Fruit fly (Drosophila melanogaster): ENCODE measurements around the gene CG32638.

The CG32638 gene

DNA sequence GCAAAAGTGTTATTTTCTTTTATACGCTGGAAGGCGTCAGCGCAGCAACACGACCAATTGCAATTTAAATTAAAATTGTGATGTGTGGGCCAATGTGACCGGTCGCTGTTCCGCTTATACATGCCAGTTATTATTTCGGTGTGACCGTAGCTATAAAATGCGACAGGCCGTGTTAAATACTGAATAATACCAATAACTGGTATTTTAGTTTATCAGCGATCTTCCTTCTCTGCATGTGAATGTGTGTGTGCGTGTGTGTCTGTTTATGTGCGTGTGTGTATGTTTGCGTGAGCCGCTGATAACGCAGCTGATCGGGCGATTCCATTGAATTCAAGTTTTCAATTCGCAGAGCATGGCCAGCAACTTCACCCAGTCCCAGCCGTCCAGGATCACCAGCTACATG is at the start of gene CG32638, which contains the start of the genes CG15717 and MFS10 (continued):
- TF ChIP-seq CG34376 (GFP tag; optimal IDR thresholded peaks at IDR 0.05) (no peak), Atf6 (GFP tag; IDR thresholded peaks at IDR 0.05) (no peak), YL-1 (GFP tag; optimal IDR thresholded peaks at IDR 0.05) (peak; percentile 9), Hr39 (optimal IDR thresholded peaks at IDR 0.05) (no peak), lilli (GFP tag; optimal IDR thresholded peaks at IDR 0.05) (peak; percentile 17), Nf-YB (GFP tag; optimal IDR thresholded peaks at IDR 0.05) (no peak), CG11247 (GFP tag; IDR thresholded peaks at IDR 0.05) (no peak), da (GFP tag; optimal IDR thresholded peaks at IDR 0.05) (no peak), NfI (GFP tag; optimal IDR thresholded peaks at IDR 0.05) (peak; percentile 27), CG18764 (GFP tag; optimal IDR thresholded peaks at IDR 0.05) (no peak), Sox100B (GFP tag; optimal IDR thresholded peaks at IDR 0.05) (no peak), Dref (GFP tag; IDR thresholded peaks at IDR 0.05) (peak; percentile 47), sqz (GFP tag; optimal IDR thresholded peaks at IDR 0.05) (no peak), disco-r (GFP tag; optimal IDR thresholded peaks at IDR 0.05) (no peak), CG42726 (GFP tag; IDR thresholded peaks at IDR 0.05; ENCODE audit: partially characterized antibody) (peak; percentile 9; the same call in 1 of the 2 replicates), CG15073 (GFP tag; optimal IDR thresholded peaks at IDR 0.05) (no peak), vnd (GFP tag; IDR thresholded peaks at IDR 0.05; ENCODE audit: partially characterized antibody) (no peak), CG10274 (GFP tag; optimal IDR thresholded peaks at IDR 0.05) (no peak), CG3838 (GFP tag; optimal IDR thresholded peaks at IDR 0.05) (peak; percentile 0), CG4854 (GFP tag; optimal IDR thresholded peaks at IDR 0.05) (no peak), D (optimal IDR thresholded peaks at IDR 0.05) (no peak), D (GFP tag; optimal IDR thresholded peaks at IDR 0.05) (no peak), CG4820 (GFP tag; optimal IDR thresholded peaks at IDR 0.05) (no peak), Rfx (GFP tag; IDR thresholded peaks at IDR 0.05) (peak; percentile 40; the same call in 1 of the 2 replicates), fd64A (GFP tag; optimal IDR thresholded peaks at IDR 0.05) (no peak), nom (GFP tag; optimal IDR thresholded peaks at IDR 0.05) (peak; percentile 20), chm (GFP tag; IDR thresholded peaks at IDR 0.05) (no peak), Asciz (GFP tag; optimal IDR thresholded peaks at IDR 0.05) (no peak), ara (GFP tag; IDR thresholded peaks at IDR 0.05) (no peak), Bteb2 (GFP tag; optimal IDR thresholded peaks at IDR 0.05) (no peak), cad (GFP tag; optimal IDR thresholded peaks at IDR 0.05) (no peak), CG13296 (GFP tag; optimal IDR thresholded peaks at IDR 0.05) (no peak), ERR (GFP tag; optimal IDR thresholded peaks at IDR 0.05) (peak; percentile 23), tap (tag; optimal IDR thresholded peaks at IDR 0.05) (no peak), Oaz (GFP tag; IDR thresholded peaks at IDR 0.05) (no peak), al (GFP tag; IDR thresholded peaks at IDR 0.05) (no peak), CG12769 (tag; optimal IDR thresholded peaks at IDR 0.05) (peak; percentile 55), CG34224 (GFP tag; IDR thresholded peaks at IDR 0.05; ENCODE audit: partially characterized antibody) (no peak; the same call in 2 of the 3 replicates), CG8388 (GFP tag; optimal IDR thresholded peaks at IDR 0.05) (no peak), amos (GFP tag; IDR thresholded peaks at IDR 0.05; ENCODE audit: partially characterized antibody) (peak; percentile 52), CG18619 (GFP tag; optimal IDR thresholded peaks at IDR 0.05) (peak; percentile 22), CG2678 (tag; optimal IDR thresholded peaks at IDR 0.05) (no peak), bsh (GFP tag; optimal IDR thresholded peaks at IDR 0.05) (no peak), Vsx1 (GFP tag; optimal IDR thresholded peaks at IDR 0.05) (no peak), Dbx (GFP tag; IDR thresholded peaks at IDR 0.05) (no peak), dan (GFP tag; IDR thresholded peaks at IDR 0.05) (no peak), MBD-R2 (GFP tag; IDR thresholded peaks at IDR 0.05) (peak; percentile 80), Side (GFP tag; optimal IDR thresholded peaks at IDR 0.05) (no peak), z (GFP tag; IDR thresholded peaks at IDR 0.05) (no peak), zf30C (GFP tag; optimal IDR thresholded peaks at IDR 0.05) (no peak), sc (optimal IDR thresholded peaks at IDR 0.05) (no peak), sc (GFP tag; optimal IDR thresholded peaks at IDR 0.05) (no peak), CG3281 (GFP tag; optimal IDR thresholded peaks at IDR 0.05) (no peak)
